Fruit fly (Drosophila melanogaster) whole organism, embryonic: ENCODE results near the gene sad.

Source experiments
- Abd-B ChIP-seq: fragments of 200-800 bp; sonication (Bioruptor generic); optimal IDR thresholded peaks from 2 replicates; lab custom pipeline; 2018; ENCODE audit warnings: missing biosample characterization, mild to moderate bottlenecking, missing genetic modification characterization, moderate library complexity
- Aef1 ChIP-seq: fragments of 200-800 bp; sonication (Bioruptor generic); IDR thresholded peaks from 3 replicates; pipeline ENCODE4 v1.3.6; 2022; ENCODE audit warnings: missing biosample characterization, missing genetic modification characterization
- CG10321 ChIP-seq: fragments of 200-800 bp; sonication (Bioruptor generic); IDR thresholded peaks from 2 replicates; pipeline ENCODE4 v1.3.6; 2022; ENCODE audit warnings: missing biosample characterization, missing genetic modification characterization
- CG13894 ChIP-seq: fragments of 200-800 bp; sonication (Bioruptor generic); optimal IDR thresholded peaks from 3 replicates; lab custom pipeline; 2018; ENCODE audit warnings: missing biosample characterization, mild to moderate bottlenecking, missing genetic modification characterization, moderate library complexity
- Jarid2 ChIP-seq: fragments of 200-800 bp; sonication (Bioruptor generic); optimal IDR thresholded peaks from 3 replicates; lab custom pipeline; 2017; ENCODE audit warnings: mild to moderate bottlenecking, missing biosample characterization, missing genetic modification reagents, missing genetic modification characterization
- fd3F ChIP-seq: fragments of 200-800 bp; sonication (Bioruptor generic); optimal IDR thresholded peaks from 2 replicates; lab custom pipeline; 2018; ENCODE audit warnings: missing biosample characterization, mild to moderate bottlenecking, missing genetic modification characterization, moderate library complexity
- prd ChIP-seq, 3 experiments: fragments of >200 bp in 2 of 3; fragments of 200-800 bp in 1 of 3; sonication (Bioruptor generic) in 1 of 3; optimal IDR thresholded peaks in 2 of 3; IDR thresholded peaks in 1 of 3; 2 replicates in 2 of 3; 3 replicates in 1 of 3; pipeline versions ENCODE4 v1.3.6 to Lab custom; 2017 to 2022; ENCODE audit warnings: missing biosample characterization in 1 of 3, missing genetic modification characterization in 1 of 3
- ssp ChIP-seq: fragments of 200-800 bp; sonication (Bioruptor generic); IDR thresholded peaks from 2 replicates; pipeline ENCODE4 v1.3.6; 2022; ENCODE audit warnings: missing biosample characterization, missing genetic modification characterization
- unc-4 ChIP-seq: fragments of 200-800 bp; sonication (Bioruptor generic); IDR thresholded peaks from 2 replicates; pipeline ENCODE4 v1.3.6; 2022; ENCODE audit warnings: missing biosample characterization, missing genetic modification characterization; ENCODE audit not compliant: partially characterized antibody
- usp ChIP-seq: fragments of >200 bp; optimal IDR thresholded peaks from 2 replicates; lab custom pipeline; 2017; ENCODE audit warnings: missing biosample characterization, missing genetic modification characterization

- TF ChIP-seq Abd-B (GFP tag; lab: Kevin White, UChicago): peak; percentile 90
- peak; percentile 98 for TF ChIP-seq ssp
- TF ChIP-seq CG10321 (GFP tag; lab: Robert Waterston, UW): peak; percentile 51; the same call in 1 of the 2 replicates
- TF ChIP-seq usp (GFP tag; lab: Kevin White, UChicago): no peak
- 0 out of 2 replicates have a peak, but pooled peaks have one; percentile 20 for TF ChIP-seq unc-4
- peak; percentile 83 for TF ChIP-seq Aef1
- TF ChIP-seq Jarid2 (GFP tag; lab: Kevin White, UChicago): peak; percentile 1
- TF ChIP-seq CG13894: peak; percentile 72
- TF ChIP-seq fd3F (GFP tag; lab: Kevin White, UChicago): peak; percentile 81
- TF ChIP-seq prd (optimal IDR thresholded peaks at IDR 0.05; lab: Kevin White, UChicago): no peak
- TF ChIP-seq prd (GFP tag; IDR thresholded peaks at IDR 0.05; lab: Robert Waterston, UW): peak; percentile 90
These were observed 5.5 kb downstream of the sad start, which contains the start of the genes CG6962 and CG31368 for dm6 chr3R:11882506-11882953.
